Worm (Caenorhabditis elegans) whole organism, late embryonic: ENCODE data around the gene shc-2.

Experiments used
- C38D4.7 ChIP-seq: fragments of 200-800 bp; sonication (Bioruptor generic); optimal IDR thresholded peaks from 2 replicates; lab custom pipeline; 2018; ENCODE audit warnings: mild to moderate bottlenecking, missing genetic modification characterization, moderate library complexity, missing compliant biosample characterization
- F13H6.1 ChIP-seq: sonication (generic microtip); optimal IDR thresholded peaks from 2 replicates; lab custom pipeline; 2016; ENCODE audit warnings: missing genetic modification characterization, missing compliant biosample characterization
- K02D7.2 ChIP-seq: sonication (generic microtip); optimal IDR thresholded peaks from 2 replicates; lab custom pipeline; 2017; ENCODE audit warnings: mild to moderate bottlenecking, missing genetic modification characterization, missing compliant biosample characterization
- K09A11.1 ChIP-seq: sonication (generic microtip); optimal IDR thresholded peaks from 2 replicates; lab custom pipeline; 2017; ENCODE audit warnings: antibody characterized with exemption, mild to moderate bottlenecking, missing genetic modification characterization, missing compliant biosample characterization; ENCODE audit not compliant: insufficient read depth
- Y22D7AL.16 ChIP-seq: sonication (generic microtip); optimal IDR thresholded peaks from 2 replicates; lab custom pipeline; 2016; ENCODE audit warnings: missing genetic modification characterization, missing compliant biosample characterization
- ceh-14 ChIP-seq: sonication (generic microtip); optimal IDR thresholded peaks from 2 replicates; lab custom pipeline; 2016; ENCODE audit warnings: missing genotype, missing genetic modification characterization, missing compliant biosample characterization
- ceh-19 ChIP-seq: fragments of 200-800 bp; sonication (Bioruptor generic); optimal IDR thresholded peaks from 2 replicates; lab custom pipeline; 2018; ENCODE audit warnings: mild to moderate bottlenecking, missing genetic modification characterization, missing compliant biosample characterization
- ceh-30 ChIP-seq: fragments of 150-350 bp; optimal IDR thresholded peaks from 2 replicates; lab custom pipeline; 2014; ENCODE audit warnings: missing biosample characterization, missing genetic modification characterization
- ceh-31 ChIP-seq: sonication (generic microtip); optimal IDR thresholded peaks from 2 replicates; lab custom pipeline; 2016; ENCODE audit warnings: missing genetic modification characterization, missing compliant biosample characterization
- ceh-34 ChIP-seq: sonication (generic microtip); optimal IDR thresholded peaks from 2 replicates; lab custom pipeline; 2016; ENCODE audit warnings: mild to moderate bottlenecking, missing genetic modification characterization, missing compliant biosample characterization
- ceh-45 ChIP-seq: fragments of 200-800 bp; sonication (Bioruptor generic); IDR thresholded peaks from 2 replicates; pipeline ENCODE4 v1.3.6; 2022; ENCODE audit warnings: missing genetic modification reagents, missing genetic modification characterization, missing compliant biosample characterization
- ceh-48 ChIP-seq: sonication (generic microtip); optimal IDR thresholded peaks from 2 replicates; lab custom pipeline; 2016; ENCODE audit warnings: missing genetic modification characterization, inconsistent platforms, missing compliant biosample characterization
- ceh-9 ChIP-seq: sonication (generic microtip); optimal IDR thresholded peaks from 2 replicates; lab custom pipeline; 2016; ENCODE audit warnings: mild to moderate bottlenecking, missing genetic modification characterization, inconsistent platforms, missing compliant biosample characterization
- dmd-4 ChIP-seq: sonication (generic microtip); optimal IDR thresholded peaks from 2 replicates; lab custom pipeline; 2016; ENCODE audit warnings: borderline replicate concordance, missing genetic modification characterization, missing compliant biosample characterization
- elt-2 ChIP-seq: sonication (generic microtip); optimal IDR thresholded peaks from 2 replicates; lab custom pipeline; 2016; ENCODE audit warnings: missing genetic modification reagents, missing genetic modification characterization, missing compliant biosample characterization
- elt-4 ChIP-seq: sonication (generic microtip); optimal IDR thresholded peaks from 2 replicates; lab custom pipeline; 2016; ENCODE audit warnings: missing genetic modification characterization, missing compliant biosample characterization
- ets-4 ChIP-seq: sonication (generic microtip); optimal IDR thresholded peaks from 2 replicates; lab custom pipeline; 2016; ENCODE audit warnings: missing genetic modification characterization, missing compliant biosample characterization
- eyg-1 ChIP-seq: sonication (generic microtip); optimal IDR thresholded peaks from 2 replicates; lab custom pipeline; 2016; ENCODE audit warnings: missing genotype, missing genetic modification characterization, missing compliant biosample characterization
- fkh-10 ChIP-seq: fragments of 150-350 bp; optimal IDR thresholded peaks from 2 replicates; lab custom pipeline; 2014; ENCODE audit warnings: missing biosample characterization, missing genetic modification reagents, missing genetic modification characterization
- fkh-6 ChIP-seq: sonication (generic microtip); optimal IDR thresholded peaks from 2 replicates; lab custom pipeline; 2016; ENCODE audit warnings: missing genetic modification characterization, missing compliant biosample characterization
- hlh-13 ChIP-seq: fragments of 200-800 bp; sonication (Bioruptor generic); optimal IDR thresholded peaks from 2 replicates; lab custom pipeline; 2018; ENCODE audit warnings: mild to moderate bottlenecking, missing genetic modification characterization, missing compliant biosample characterization
- hlh-30 ChIP-seq: sonication (generic microtip); optimal IDR thresholded peaks from 2 replicates; lab custom pipeline; 2017; ENCODE audit warnings: antibody characterized with exemption, missing genetic modification characterization, missing compliant biosample characterization; ENCODE audit not compliant: insufficient read depth
- hlh-6 ChIP-seq: sonication (generic microtip); optimal IDR thresholded peaks from 2 replicates; lab custom pipeline; 2016; ENCODE audit warnings: missing genotype, missing genetic modification characterization, missing compliant biosample characterization
- madf-2 ChIP-seq: sonication (generic microtip); optimal IDR thresholded peaks from 2 replicates; lab custom pipeline; 2017; ENCODE audit warnings: missing genetic modification characterization, missing compliant biosample characterization
- mec-3 ChIP-seq: sonication (generic microtip); optimal IDR thresholded peaks from 2 replicates; lab custom pipeline; 2016; ENCODE audit warnings: borderline replicate concordance, missing genetic modification characterization, missing compliant biosample characterization
- nfya-1 ChIP-seq: sonication (generic microtip); optimal IDR thresholded peaks from 2 replicates; lab custom pipeline; 2017; ENCODE audit warnings: missing genetic modification characterization, mild to moderate bottlenecking, missing compliant biosample characterization, antibody characterized with exemption, moderate library complexity
- nhr-11 ChIP-seq: fragments of 150-350 bp; optimal IDR thresholded peaks from 2 replicates; lab custom pipeline; 2014; ENCODE audit warnings: missing biosample characterization, missing genetic modification characterization
- pax-1 ChIP-seq: fragments of 150-350 bp; optimal IDR thresholded peaks from 2 replicates; lab custom pipeline; 2014; ENCODE audit warnings: missing biosample characterization, missing genetic modification characterization
- pha-4 ChIP-seq: fragments of 150-350 bp; optimal IDR thresholded peaks from 2 replicates; lab custom pipeline; 2018; ENCODE audit warnings: missing biosample characterization, missing genetic modification reagents, missing genetic modification characterization
- pqm-1 ChIP-seq: sonication (generic microtip); optimal IDR thresholded peaks from 2 replicates; lab custom pipeline; 2016; ENCODE audit warnings: missing genetic modification characterization, missing compliant biosample characterization
- pros-1 ChIP-seq: fragments of 150-350 bp; optimal IDR thresholded peaks from 2 replicates; lab custom pipeline; 2014; ENCODE audit warnings: missing biosample characterization, missing genetic modification reagents, missing genetic modification characterization
- ref-2 ChIP-seq: sonication (generic microtip); optimal IDR thresholded peaks from 2 replicates; lab custom pipeline; 2016; ENCODE audit warnings: missing genetic modification characterization, missing compliant biosample characterization
- rnt-1 ChIP-seq: sonication (generic microtip); optimal IDR thresholded peaks from 2 replicates; lab custom pipeline; 2016; ENCODE audit warnings: missing genetic modification characterization, missing compliant biosample characterization
- sox-2 ChIP-seq: fragments of 200-800 bp; sonication (Bioruptor generic); IDR thresholded peaks from 2 replicates; pipeline ENCODE4 v1.3.6; 2022; ENCODE audit warnings: missing genetic modification reagents, missing genetic modification characterization, missing compliant biosample characterization
- syd-9 ChIP-seq: sonication (generic microtip); optimal IDR thresholded peaks from 2 replicates; lab custom pipeline; 2016; ENCODE audit warnings: mild to moderate bottlenecking, missing genetic modification characterization, moderate library complexity, missing compliant biosample characterization
- tbx-2 ChIP-seq: sonication (generic microtip); optimal IDR thresholded peaks from 2 replicates; lab custom pipeline; 2016; ENCODE audit warnings: missing genetic modification characterization, missing compliant biosample characterization
- tbx-7 ChIP-seq: sonication (generic microtip); optimal IDR thresholded peaks from 2 replicates; lab custom pipeline; 2016; ENCODE audit warnings: missing genotype, missing genetic modification characterization, missing compliant biosample characterization
- ttx-3 ChIP-seq: sonication (generic microtip); optimal IDR thresholded peaks from 2 replicates; lab custom pipeline; 2016; ENCODE audit warnings: missing genetic modification reagents, missing genetic modification characterization, missing compliant biosample characterization
- unc-42 ChIP-seq: sonication (generic microtip); optimal IDR thresholded peaks from 2 replicates; lab custom pipeline; 2016; ENCODE audit warnings: missing genotype, missing genetic modification characterization, missing compliant biosample characterization
- unc-55 ChIP-seq: sonication (generic microtip); optimal IDR thresholded peaks from 2 replicates; lab custom pipeline; 2017; ENCODE audit warnings: missing biosample characterization, missing genetic modification reagents, missing genetic modification characterization
- zip-5 ChIP-seq: sonication (generic microtip); optimal IDR thresholded peaks from 2 replicates; lab custom pipeline; 2016; ENCODE audit warnings: missing genetic modification characterization, missing compliant biosample characterization

shc-2 gene

DNA sequence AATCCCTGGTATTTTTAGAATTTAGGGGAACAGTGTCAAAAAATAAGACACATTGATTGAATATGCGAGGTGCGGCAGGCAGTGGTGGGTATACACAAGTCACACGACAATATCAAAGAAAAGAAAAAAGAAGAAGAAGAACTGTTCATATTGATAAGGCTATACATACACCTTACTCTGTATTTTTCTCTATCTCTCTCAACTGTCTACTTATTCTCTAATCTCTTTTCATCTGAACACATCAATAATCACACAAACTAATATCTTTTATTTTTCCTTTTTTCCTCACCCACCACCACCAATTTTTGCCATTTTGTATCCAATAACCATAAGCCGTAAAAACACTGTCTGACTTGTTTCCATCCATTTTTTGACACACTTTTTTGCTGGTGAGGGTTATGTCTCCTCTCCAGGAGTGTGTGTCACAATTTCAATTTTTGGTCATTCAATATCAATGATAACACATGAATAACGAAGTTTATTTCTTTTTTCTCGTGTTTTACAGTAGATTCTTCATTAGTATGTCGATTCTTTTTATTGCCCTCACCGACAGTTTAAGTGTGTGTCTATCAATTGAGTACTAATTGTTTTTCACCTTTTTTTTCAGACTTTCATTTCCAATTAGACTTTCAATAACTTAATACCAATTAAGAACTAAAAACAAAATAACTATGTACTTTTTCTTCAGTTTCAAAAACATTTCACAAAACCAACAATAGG is 50.6 kb downstream of the shc-2 start:
- TF ChIP-seq pros-1 (tag; lab: Kevin White, UChicago) (no peak), hlh-30 (no peak), elt-2 (tag; lab: Kevin White, UChicago) (peak; percentile 93), F13H6.1 (tag; lab: Kevin White, UChicago) (no peak)

DNA sequence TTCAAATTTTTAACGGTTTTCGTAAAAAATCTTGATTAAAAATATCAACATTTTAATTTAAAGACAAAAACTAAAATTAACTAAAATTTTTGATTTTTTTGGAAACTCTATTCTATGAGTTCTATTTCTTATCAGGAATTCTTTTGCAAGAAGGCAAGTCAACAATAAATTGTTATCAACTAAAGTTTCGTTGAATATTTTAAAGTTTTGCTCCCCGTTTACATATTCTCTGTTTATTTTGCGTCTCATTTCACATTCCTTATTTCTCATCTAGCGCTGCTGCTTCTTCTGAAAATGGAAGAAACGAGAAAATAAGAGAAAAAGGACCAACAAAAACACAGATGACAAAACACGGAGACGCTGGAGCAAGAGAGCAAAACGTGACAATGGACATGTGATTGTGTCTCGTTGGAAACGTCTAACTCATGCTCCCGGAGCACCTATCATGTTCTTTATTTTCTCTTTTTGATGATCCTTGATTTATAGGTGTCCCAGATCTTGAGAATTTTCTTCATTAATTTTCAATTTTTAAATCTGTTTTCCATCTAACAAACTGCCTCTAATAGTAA is 51.6 kb downstream of the shc-2 start:
- TF ChIP-seq zip-5 (tag; lab: Kevin White, UChicago) (no peak), hlh-6 (tag; lab: Kevin White, UChicago) (no peak), unc-42 (tag; lab: Kevin White, UChicago) (no peak), pha-4 (tag; lab: Kevin White, UChicago) (no peak), eyg-1 (no peak), ceh-19 (no peak), K09A11.1 (no peak), elt-2 (tag; lab: Kevin White, UChicago) (peak; percentile 74)

DNA sequence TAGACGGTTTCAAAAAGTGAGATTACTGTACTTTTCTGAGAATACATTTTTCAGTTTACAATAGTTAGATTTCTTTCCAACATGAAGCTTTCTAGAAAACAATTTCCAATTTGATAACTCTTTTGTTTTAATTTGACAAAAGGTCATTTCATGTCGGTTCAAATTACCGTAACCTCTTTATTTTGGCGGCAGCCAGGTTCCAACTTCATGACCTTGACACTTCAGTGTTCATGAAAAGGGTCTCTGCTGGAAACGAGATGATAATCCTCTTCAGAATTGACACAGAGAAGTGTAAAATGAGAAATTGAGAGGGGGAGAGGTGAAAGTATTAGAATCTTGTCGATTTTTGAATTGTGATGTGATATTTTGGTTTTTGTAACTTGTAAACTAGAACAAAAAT is 52.6 kb downstream of the shc-2 start:
- TF ChIP-seq eyg-1, result no peak
- no peak for TF ChIP-seq tbx-7 (tag; lab: Kevin White, UChicago)
- no peak for TF ChIP-seq ceh-14 (tag; lab: Kevin White, UChicago)
- TF ChIP-seq ets-4 (tag; lab: Kevin White, UChicago), result no peak
- TF ChIP-seq pax-1 (tag; lab: Kevin White, UChicago), result no peak
- TF ChIP-seq dmd-4 (tag; lab: Kevin White, UChicago), result no peak
- TF ChIP-seq F13H6.1 (tag; lab: Kevin White, UChicago), result no peak
- no peak for TF ChIP-seq sox-2 (GFP tag; lab: Robert Waterston, UW)

DNA sequence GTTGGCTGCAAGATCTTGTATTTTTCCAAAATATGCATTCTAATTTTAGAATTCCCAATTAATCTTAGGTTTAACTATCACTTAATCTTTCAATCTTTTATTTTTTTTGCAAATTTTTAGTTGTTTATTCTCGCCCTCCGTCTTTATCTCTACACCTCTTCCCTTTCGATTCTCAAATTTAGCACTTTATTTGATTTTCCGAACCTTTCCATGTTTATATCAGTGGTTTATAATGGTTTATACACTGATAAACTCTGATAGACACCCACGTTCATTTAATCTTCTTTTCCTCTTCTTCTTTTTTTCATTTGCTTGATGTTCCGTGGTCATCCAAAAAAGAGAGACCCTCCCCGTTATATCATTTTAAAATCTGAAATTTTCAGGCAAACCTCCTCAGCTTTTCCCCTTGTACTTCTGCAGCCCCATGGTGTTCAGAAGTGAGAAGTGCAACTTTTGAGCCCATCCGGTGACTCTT is 53.5 kb downstream of the shc-2 start, which contains the start of the genes nsy-1 and F59A6.13:
nsy-1 (plus strand) TSS at position 377 of the 475 bp plus-strand sequence.
F59A6.13 (plus strand) TSS at position 425 of the 475 bp plus-strand sequence.
- TF ChIP-seq F13H6.1 (tag; lab: Kevin White, UChicago) (no peak), fkh-10 (GFP tag; lab: Kevin White, UChicago) (no peak), tbx-7 (tag; lab: Kevin White, UChicago) (no peak), hlh-6 (tag; lab: Kevin White, UChicago) (no peak), eyg-1 (no peak), ref-2 (tag; lab: Kevin White, UChicago) (no peak), fkh-6 (no peak), ceh-45 (GFP tag; lab: Robert Waterston, UW) (no peak), ceh-19 (no peak), elt-2 (tag; lab: Kevin White, UChicago) (no peak), K02D7.2 (tag; lab: Kevin White, UChicago) (no peak), rnt-1 (tag; lab: Kevin White, UChicago) (no peak), Y22D7AL.16 (no peak), sox-2 (GFP tag; lab: Robert Waterston, UW) (no peak), ceh-30 (tag; lab: Kevin White, UChicago) (no peak), tbx-2 (tag; lab: Kevin White, UChicago) (no peak), nfya-1 (tag; lab: Kevin White, UChicago) (no peak), dmd-4 (tag; lab: Kevin White, UChicago) (no peak), nhr-11 (tag; lab: Kevin White, UChicago) (no peak), syd-9 (tag; lab: Kevin White, UChicago) (no peak)

DNA sequence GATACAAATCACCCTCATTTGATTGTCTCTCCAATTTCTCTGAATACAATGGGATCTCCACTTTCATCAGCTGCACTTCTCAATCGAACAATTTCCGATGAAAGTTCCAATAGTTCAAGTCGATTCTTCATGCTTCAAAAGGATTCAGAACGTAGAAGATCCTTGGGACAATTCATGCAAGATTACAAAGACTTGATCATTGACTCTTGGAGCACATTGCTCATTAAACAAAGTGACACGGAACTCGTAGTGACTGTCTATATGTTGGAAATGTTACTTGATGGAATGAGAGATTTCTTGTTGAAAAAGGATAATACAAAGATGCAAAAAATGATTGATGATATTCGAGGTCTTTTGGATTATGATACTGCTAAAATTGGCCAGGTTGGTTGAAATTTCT is 59.0 kb downstream of the shc-2 start:
- TF ChIP-seq unc-55 (no peak), ttx-3 (no peak), tbx-2 (tag; lab: Kevin White, UChicago) (no peak), ceh-31 (tag; lab: Kevin White, UChicago) (no peak), fkh-6 (no peak), ceh-34 (no peak), mec-3 (tag; lab: Kevin White, UChicago) (no peak), tbx-7 (tag; lab: Kevin White, UChicago) (no peak), pha-4 (tag; lab: Kevin White, UChicago) (no peak), C38D4.7 (no peak), ceh-45 (GFP tag; lab: Robert Waterston, UW) (no peak), elt-4 (tag; lab: Kevin White, UChicago) (no peak), eyg-1 (no peak), nfya-1 (tag; lab: Kevin White, UChicago) (no peak), hlh-13 (GFP tag; lab: Kevin White, UChicago) (no peak), ceh-14 (tag; lab: Kevin White, UChicago) (no peak), pqm-1 (tag; lab: Kevin White, UChicago) (no peak), ceh-48 (tag; lab: Kevin White, UChicago) (no peak), ceh-9 (no peak), madf-2 (tag; lab: Kevin White, UChicago) (no peak)
